Worm (Caenorhabditis elegans) whole organism, early embryonic: ENCODE measurements around the gene rmd-6.

Experiments
- B0310.2 ChIP-seq: sonication (generic microtip); optimal IDR thresholded peaks from 2 replicates; lab custom pipeline; 2016; ENCODE audit warnings: mild to moderate bottlenecking, missing genetic modification characterization, missing compliant biosample characterization
- aly-1 ChIP-seq: sonication (generic microtip); optimal IDR thresholded peaks from 2 replicates; lab custom pipeline; 2016; ENCODE audit warnings: missing genetic modification characterization, missing compliant biosample characterization
- ama-1 ChIP-seq: fragments of 150-350 bp; optimal IDR thresholded peaks from 2 replicates; lab custom pipeline; 2014
- ceh-36 ChIP-seq: sonication (generic microtip); optimal IDR thresholded peaks from 2 replicates; lab custom pipeline; 2016; ENCODE audit warnings: missing genetic modification characterization, inconsistent platforms, missing compliant biosample characterization
- flt-1 ChIP-seq: fragments of 200-800 bp; sonication (Bioruptor generic); IDR thresholded peaks from 2 replicates; pipeline ENCODE4 v1.3.6; 2022; ENCODE audit warnings: missing genetic modification characterization, missing compliant biosample characterization
- hmbx-1 ChIP-seq: sonication (generic microtip); optimal IDR thresholded peaks from 2 replicates; lab custom pipeline; 2016; ENCODE audit warnings: mild to moderate bottlenecking, missing genetic modification characterization, missing compliant biosample characterization
- hmg-4 ChIP-seq: fragments of 200-800 bp; sonication (Bioruptor generic); optimal IDR thresholded peaks from 2 replicates; lab custom pipeline; 2018; ENCODE audit warnings: mild to moderate bottlenecking, missing genetic modification characterization, missing compliant biosample characterization
- hnd-1 ChIP-seq: sonication (generic microtip); optimal IDR thresholded peaks from 2 replicates; lab custom pipeline; 2016; ENCODE audit warnings: missing genetic modification characterization, missing compliant biosample characterization
- pes-1 ChIP-seq: fragments of 200-800 bp; sonication (Bioruptor generic); IDR thresholded peaks from 2 replicates; pipeline ENCODE4 v1.3.6; 2022; ENCODE audit warnings: missing genetic modification reagents, missing genetic modification characterization, missing compliant biosample characterization
- scrt-1 ChIP-seq: fragments of 200-800 bp; sonication (Bioruptor generic); IDR thresholded peaks from 2 replicates; pipeline ENCODE4 v1.3.6; 2022; ENCODE audit warnings: missing genetic modification characterization, missing compliant biosample characterization
- sea-1 ChIP-seq: fragments of 200-800 bp; sonication (Bioruptor generic); conservative IDR thresholded peaks from 2 replicates; pipeline ENCODE4 v1.3.6; 2022; ENCODE audit warnings: missing genetic modification characterization, missing compliant biosample characterization
- tbx-11 ChIP-seq: fragments of 200-800 bp; sonication (Bioruptor generic); IDR thresholded peaks from 2 replicates; pipeline ENCODE4 v1.3.6; 2022; ENCODE audit warnings: missing genetic modification characterization, missing compliant biosample characterization
- tbx-37 ChIP-seq: fragments of 200-800 bp; sonication (Bioruptor generic); conservative IDR thresholded peaks from 2 replicates; pipeline ENCODE4 v1.3.6; 2022; ENCODE audit warnings: missing genetic modification reagents, missing genetic modification characterization, missing compliant biosample characterization
- tra-4 ChIP-seq: sonication (generic microtip); optimal IDR thresholded peaks from 2 replicates; lab custom pipeline; 2017; ENCODE audit warnings: missing genetic modification characterization, missing compliant biosample characterization

DNA sequence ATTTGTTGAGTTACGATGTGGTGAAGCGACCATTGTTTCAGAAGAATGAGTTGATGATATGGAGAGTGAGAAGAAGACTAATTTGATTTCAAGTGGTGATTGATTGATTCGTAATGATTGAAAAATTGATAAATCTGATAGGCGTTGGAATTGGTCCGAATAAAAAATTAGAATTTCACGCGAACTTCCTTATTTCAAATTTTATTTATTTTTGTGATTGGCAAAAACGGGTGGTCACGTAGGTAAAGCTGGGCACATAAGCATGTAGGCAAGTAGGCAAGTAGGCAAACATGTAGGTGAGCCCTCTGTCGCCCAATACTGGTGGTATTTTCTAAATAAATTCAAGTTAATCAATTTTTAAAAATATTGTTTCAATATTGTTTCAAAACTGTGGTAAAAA is 35.4 kb upstream of the rmd-6 start, which contains the start of gene C09B9.4:
- no peak for TF ChIP-seq pes-1
- TF ChIP-seq sea-1 (GFP tag; lab: Robert Waterston, UW): no peak
- no peak for TF ChIP-seq tbx-37 (GFP tag; lab: Robert Waterston, UW)
- TF ChIP-seq ama-1: no peak
- no peak for TF ChIP-seq flt-1 (GFP tag; lab: Robert Waterston, UW)
- TF ChIP-seq hmbx-1 (tag; lab: Kevin White, UChicago): no peak
- no peak for TF ChIP-seq aly-1 (tag; lab: Kevin White, UChicago)
- TF ChIP-seq scrt-1 (GFP tag; lab: Robert Waterston, UW): no peak
- TF ChIP-seq B0310.2 (tag; lab: Kevin White, UChicago): no peak
- TF ChIP-seq tra-4: no peak
- TF ChIP-seq hnd-1 (tag; lab: Kevin White, UChicago): no peak
- TF ChIP-seq hmg-4 (GFP tag; lab: Kevin White, UChicago): no peak
- TF ChIP-seq tbx-11 (GFP tag; lab: Robert Waterston, UW): no peak
- no peak for TF ChIP-seq ceh-36
